Fruit fly (Drosophila melanogaster): ENCODE data around the gene Fur2.

DNA sequence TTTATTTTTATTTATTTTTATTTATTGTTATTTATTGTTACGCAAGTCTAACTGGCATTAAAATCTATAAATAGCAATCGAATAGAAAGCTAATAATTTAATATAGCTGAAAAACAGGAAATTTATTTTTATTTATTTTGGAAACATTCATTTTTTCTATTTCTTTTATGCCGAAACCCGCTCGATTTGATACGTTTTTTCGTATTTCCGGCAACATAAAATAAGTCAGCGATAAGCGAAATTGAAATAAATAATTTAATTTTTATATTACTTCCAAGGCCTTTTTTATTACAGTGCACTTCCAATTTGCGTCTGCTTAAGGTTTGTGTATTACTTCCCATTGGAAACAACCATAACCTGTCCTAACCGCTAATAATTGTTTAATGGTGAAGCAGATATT, 963 bp upstream of the Fur2 start:
- TF ChIP-seq CG8478 (optimal IDR thresholded peaks at IDR 0.05) = no peak
- no peak for TF ChIP-seq psq (optimal IDR thresholded peaks at IDR 0.05)
- TF ChIP-seq Dll (optimal IDR thresholded peaks at IDR 0.05) = no peak
- TF ChIP-seq EcR (GFP tag; optimal IDR thresholded peaks at IDR 0.05) = no peak

All from whole organism.